Fruit fly (Drosophila melanogaster) whole organism, adult: Measurements from ENCODE around the gene bcn92.

Source experiments
- CG12768 ChIP-seq: fragments of 200-800 bp; sonication (Bioruptor generic); optimal IDR thresholded peaks from 2 replicates; lab custom pipeline; 2017; ENCODE audit warnings: missing biosample characterization, missing genetic modification characterization, mild to moderate bottlenecking, moderate library complexity, missing genetic modification reagents
- CG1620 ChIP-seq: fragments of 200-800 bp; sonication (Bioruptor generic); optimal IDR thresholded peaks from 2 replicates; lab custom pipeline; 2016; ENCODE audit warnings: missing biosample characterization, missing genetic modification characterization
- CG5204 ChIP-seq: fragments of 200-800 bp; sonication (Bioruptor generic); optimal IDR thresholded peaks from 2 replicates; lab custom pipeline; 2016; ENCODE audit warnings: missing biosample characterization, missing genetic modification characterization
- CG7045 ChIP-seq: fragments of 200-800 bp; sonication (Bioruptor generic); optimal IDR thresholded peaks from 2 replicates; lab custom pipeline; 2017; ENCODE audit warnings: missing biosample characterization, mild to moderate bottlenecking, missing genetic modification characterization
- CG7101 ChIP-seq: fragments of 200-800 bp; sonication (Bioruptor generic); optimal IDR thresholded peaks from 2 replicates; lab custom pipeline; 2018; ENCODE audit warnings: missing biosample characterization, mild to moderate bottlenecking, missing genetic modification characterization, moderate library complexity
- Clk ChIP-seq: fragments of 200-800 bp; sonication (Bioruptor generic); optimal IDR thresholded peaks from 2 replicates; lab custom pipeline; 2017; ENCODE audit warnings: missing biosample characterization, missing genetic modification characterization
- Crg-1 ChIP-seq: fragments of 200-800 bp; sonication (Bioruptor generic); optimal IDR thresholded peaks from 2 replicates; lab custom pipeline; 2016; ENCODE audit warnings: missing biosample characterization, missing genetic modification characterization
- Mnt ChIP-seq: fragments of 200-800 bp; sonication (Bioruptor generic); optimal IDR thresholded peaks from 2 replicates; lab custom pipeline; 2016; ENCODE audit warnings: missing biosample characterization, mild to moderate bottlenecking, missing genetic modification characterization
- cic ChIP-seq: fragments of 200-800 bp; sonication (Bioruptor generic); optimal IDR thresholded peaks from 2 replicates; lab custom pipeline; 2017; ENCODE audit warnings: missing biosample characterization, mild to moderate bottlenecking, missing genetic modification characterization, moderate library complexity
- cnc ChIP-seq, 2 experiments: fragments of >200 bp; optimal IDR thresholded peaks; 2 replicates each; lab custom pipeline; 2017
- kay ChIP-seq: fragments of 200-800 bp; sonication (Bioruptor generic); peaks from one replicate; lab custom pipeline; 2016; ENCODE audit warnings: missing biosample characterization, missing genetic modification characterization, borderline replicate concordance
- pad ChIP-seq: fragments of 200-800 bp; sonication (Bioruptor generic); optimal IDR thresholded peaks from 3 replicates; lab custom pipeline; 2017; ENCODE audit warnings: missing biosample characterization, missing genetic modification characterization, mild to moderate bottlenecking, moderate library complexity, missing genetic modification reagents
- tj ChIP-seq: fragments of 200-800 bp; sonication (Bioruptor generic); optimal IDR thresholded peaks from 3 replicates; lab custom pipeline; 2017; ENCODE audit warnings: missing biosample characterization, mild to moderate bottlenecking, missing genetic modification characterization, moderate library complexity

DNA sequence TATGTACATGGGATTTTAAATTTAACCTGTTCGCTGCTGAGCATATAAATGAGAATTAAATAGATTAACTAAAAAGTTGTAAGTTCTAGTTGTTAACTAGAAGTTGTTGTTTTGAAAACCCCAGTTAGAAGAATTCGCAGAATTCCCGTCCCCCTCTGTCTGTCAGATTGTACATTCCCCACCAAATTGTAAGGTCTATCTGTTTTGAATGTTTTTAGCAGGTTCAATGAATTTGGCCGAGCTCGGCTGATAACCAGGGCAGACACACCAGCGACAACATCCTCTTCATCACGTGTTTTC is 48.8 kb upstream of the bcn92 start:
- TF ChIP-seq cic (GFP tag; lab: Kevin White, UChicago) (no peak), kay (GFP tag; lab: Kevin White, UChicago) (no peak), CG1620 (GFP tag; lab: Kevin White, UChicago) (no peak), tj (no peak), Clk (GFP tag; lab: Kevin White, UChicago) (no peak), Crg-1 (GFP tag; lab: Kevin White, UChicago) (no peak), Mnt (no peak), CG7101 (tag; lab: Kevin White, UChicago) (no peak), CG5204 (GFP tag; lab: Kevin White, UChicago) (no peak), CG7045 (GFP tag; lab: Kevin White, UChicago) (no peak), pad (GFP tag; lab: Kevin White, UChicago) (no peak), cnc (optimal IDR thresholded peaks at IDR 0.05; lab: Kevin White, UChicago) (no peak), CG12768 (no peak)
